Worm (Caenorhabditis elegans) whole organism, L2 larva: Measurements from ENCODE around the gene srx-41.

Source experiments
- C34F6.9 ChIP-seq: fragments of 150-350 bp; optimal IDR thresholded peaks from 2 replicates; lab custom pipeline; 2014; ENCODE audit warnings: missing biosample characterization, missing genetic modification characterization
- F13H6.1 ChIP-seq: sonication (generic microtip); optimal IDR thresholded peaks from 2 replicates; lab custom pipeline; 2016; ENCODE audit warnings: missing genetic modification characterization, missing compliant biosample characterization
- Y55F3AM.14 ChIP-seq: fragments of 200-800 bp; sonication (Bioruptor generic); optimal IDR thresholded peaks from 2 replicates; lab custom pipeline; 2018; ENCODE audit warnings: mild to moderate bottlenecking, missing genetic modification characterization, missing compliant biosample characterization
- ZK546.5 ChIP-seq: sonication (generic microtip); optimal IDR thresholded peaks from 2 replicates; lab custom pipeline; 2017; ENCODE audit warnings: missing biosample characterization, missing genetic modification characterization
- alr-1 ChIP-seq: fragments of 150-350 bp; optimal IDR thresholded peaks from 2 replicates; lab custom pipeline; 2014; ENCODE audit warnings: missing biosample characterization, missing genetic modification characterization
- aly-2 ChIP-seq: fragments of 150-350 bp; optimal IDR thresholded peaks from 2 replicates; lab custom pipeline; 2014; ENCODE audit warnings: missing biosample characterization, missing genetic modification characterization
- ama-1 ChIP-seq: fragments of 150-350 bp; optimal IDR thresholded peaks from 2 replicates; lab custom pipeline; 2018; ENCODE audit warnings: inconsistent platforms
- blmp-1 ChIP-seq: sonication (generic microtip); optimal IDR thresholded peaks from 2 replicates; lab custom pipeline; 2017; ENCODE audit warnings: missing genetic modification characterization, mild to moderate bottlenecking, missing compliant biosample characterization, antibody characterized with exemption, moderate library complexity; ENCODE audit not compliant: insufficient read depth
- ceh-16 ChIP-seq: fragments of 150-350 bp; optimal IDR thresholded peaks from 2 replicates; lab custom pipeline; 2014; ENCODE audit warnings: missing biosample characterization, missing genetic modification characterization
- ceh-82 ChIP-seq: fragments of 150-350 bp; optimal IDR thresholded peaks from 2 replicates; lab custom pipeline; 2014; ENCODE audit warnings: missing biosample characterization, missing genetic modification characterization
- crh-2 ChIP-seq: sonication (generic microtip); optimal IDR thresholded peaks from 2 replicates; lab custom pipeline; 2017; ENCODE audit warnings: missing biosample characterization, missing genetic modification characterization
- dmd-4 ChIP-seq: sonication (generic microtip); optimal IDR thresholded peaks from 2 replicates; lab custom pipeline; 2017; ENCODE audit warnings: missing biosample characterization, missing genetic modification characterization
- elt-1 ChIP-seq: fragments of 150-350 bp; optimal IDR thresholded peaks from 2 replicates; lab custom pipeline; 2014; ENCODE audit warnings: missing biosample characterization, missing genetic modification characterization
- elt-3 ChIP-seq: sonication (generic microtip); optimal IDR thresholded peaks from 2 replicates; lab custom pipeline; 2017; ENCODE audit warnings: missing biosample characterization, missing genetic modification characterization
- fos-1 ChIP-seq: fragments of 150-350 bp; optimal IDR thresholded peaks from 2 replicates; lab custom pipeline; 2014; ENCODE audit warnings: missing biosample characterization, missing genetic modification characterization
- gmeb-1 ChIP-seq: fragments of 150-350 bp; optimal IDR thresholded peaks from 2 replicates; lab custom pipeline; 2014; ENCODE audit warnings: missing biosample characterization, missing genetic modification characterization
- lin-13 ChIP-seq: fragments of 150-350 bp; optimal IDR thresholded peaks from 2 replicates; lab custom pipeline; 2014; ENCODE audit warnings: missing biosample characterization, missing genetic modification reagents, missing genetic modification characterization
- lin-39 ChIP-seq: fragments of 150-350 bp; optimal IDR thresholded peaks from 2 replicates; lab custom pipeline; 2014; ENCODE audit warnings: missing biosample characterization, missing genetic modification reagents, missing genetic modification characterization
- lsy-2 ChIP-seq, 2 experiments: fragments of 150-350 bp in 1 of 2; sonication (generic microtip) in 1 of 2; optimal IDR thresholded peaks; 2 replicates each; lab custom pipeline; 2014 to 2017; ENCODE audit warnings: missing biosample characterization in 2 of 2, missing genetic modification characterization in 2 of 2
- mab-5 ChIP-seq: fragments of 150-350 bp; optimal IDR thresholded peaks from 2 replicates; lab custom pipeline; 2014; ENCODE audit warnings: missing biosample characterization, missing genetic modification characterization
- mdl-1 ChIP-seq, 2 experiments: fragments of 150-350 bp in 1 of 2; sonication (generic microtip) in 1 of 2; optimal IDR thresholded peaks; 2 replicates each; lab custom pipeline; 2017; ENCODE audit warnings: missing biosample characterization in 2 of 2, missing genetic modification characterization in 2 of 2
- nhr-10 ChIP-seq: sonication (generic microtip); optimal IDR thresholded peaks from 2 replicates; lab custom pipeline; 2017; ENCODE audit warnings: missing biosample characterization, missing genetic modification characterization
- nhr-11 ChIP-seq: fragments of 150-350 bp; optimal IDR thresholded peaks from 2 replicates; lab custom pipeline; 2014; ENCODE audit warnings: missing biosample characterization, missing genetic modification characterization
- nhr-12 ChIP-seq: fragments of 150-350 bp; optimal IDR thresholded peaks from 2 replicates; lab custom pipeline; 2014; ENCODE audit warnings: missing biosample characterization, missing genetic modification characterization
- nhr-129 ChIP-seq: fragments of 150-350 bp; optimal IDR thresholded peaks from 2 replicates; lab custom pipeline; 2014; ENCODE audit warnings: missing biosample characterization, missing genetic modification characterization
- nhr-237 ChIP-seq: fragments of 150-350 bp; optimal IDR thresholded peaks from 2 replicates; lab custom pipeline; 2014; ENCODE audit warnings: missing biosample characterization, missing genetic modification characterization
- nhr-25 ChIP-seq: fragments of 150-350 bp; sonication (generic microtip); optimal IDR thresholded peaks from 3 replicates; lab custom pipeline; 2014; ENCODE audit warnings: missing biosample characterization, missing genetic modification characterization
- nhr-77 ChIP-seq: fragments of 150-350 bp; optimal IDR thresholded peaks from 2 replicates; lab custom pipeline; 2014; ENCODE audit warnings: missing biosample characterization, missing genetic modification characterization
- peb-1 ChIP-seq: fragments of 150-350 bp; optimal IDR thresholded peaks from 2 replicates; lab custom pipeline; 2014; ENCODE audit warnings: missing biosample characterization, missing genetic modification characterization
- skn-1 ChIP-seq: sonication (generic microtip); optimal IDR thresholded peaks from 2 replicates; lab custom pipeline; 2017; ENCODE audit warnings: missing biosample characterization, missing genetic modification characterization
- sma-9 ChIP-seq, 2 experiments: fragments of 150-350 bp in 1 of 2; sonication (generic microtip) in 1 of 2; optimal IDR thresholded peaks; 2 replicates each; lab custom pipeline; 2014 to 2016; ENCODE audit warnings: missing genetic modification characterization in 2 of 2, mild to moderate bottlenecking in 1 of 2, missing biosample characterization in 1 of 2, missing compliant biosample characterization in 1 of 2, missing genetic modification reagents in 1 of 2, moderate library complexity in 1 of 2
- unc-39 ChIP-seq: fragments of 150-350 bp; optimal IDR thresholded peaks from 2 replicates; lab custom pipeline; 2014; ENCODE audit warnings: missing biosample characterization, missing genetic modification characterization
- unc-55 ChIP-seq: fragments of 150-350 bp; sonication (generic microtip); optimal IDR thresholded peaks from 3 replicates; lab custom pipeline; 2014; ENCODE audit warnings: missing biosample characterization, missing genetic modification reagents, missing genetic modification characterization
- unc-62 ChIP-seq: fragments of 150-350 bp; optimal IDR thresholded peaks from 2 replicates; lab custom pipeline; 2014; ENCODE audit warnings: missing biosample characterization, missing genetic modification reagents, missing genetic modification characterization
- zag-1 ChIP-seq: fragments of 150-350 bp; optimal IDR thresholded peaks from 2 replicates; lab custom pipeline; 2014; ENCODE audit warnings: missing biosample characterization, missing genetic modification characterization
- ztf-11 ChIP-seq: sonication (generic microtip); optimal IDR thresholded peaks from 2 replicates; lab custom pipeline; 2017; ENCODE audit warnings: missing biosample characterization, missing genetic modification characterization

The srx-41 gene

ce11 chrV:3637086-3637485, at the start of gene srx-41:
Gene srx-41, minus strand, starts transcription at chrV:3637186.
- TF ChIP-seq nhr-129 (tag; lab: Kevin White, UChicago), result no peak
- no peak for TF ChIP-seq nhr-25 (tag; lab: Kevin White, UChicago)
- TF ChIP-seq lin-39 (tag; lab: Kevin White, UChicago), result no peak
- no peak for TF ChIP-seq dmd-4 (tag; lab: Kevin White, UChicago)
- TF ChIP-seq crh-2 (tag; lab: Kevin White, UChicago), result no peak
- no peak for TF ChIP-seq elt-1 (tag; lab: Kevin White, UChicago)
- TF ChIP-seq ceh-82, result no peak
- TF ChIP-seq Y55F3AM.14 (GFP tag; lab: Kevin White, UChicago), result no peak
- TF ChIP-seq ceh-16 (tag; lab: Kevin White, UChicago), result no peak
- TF ChIP-seq unc-39 (tag; lab: Kevin White, UChicago), result no peak
- TF ChIP-seq skn-1, result no peak
- TF ChIP-seq, all 48 proteins: peak for 0

DNA sequence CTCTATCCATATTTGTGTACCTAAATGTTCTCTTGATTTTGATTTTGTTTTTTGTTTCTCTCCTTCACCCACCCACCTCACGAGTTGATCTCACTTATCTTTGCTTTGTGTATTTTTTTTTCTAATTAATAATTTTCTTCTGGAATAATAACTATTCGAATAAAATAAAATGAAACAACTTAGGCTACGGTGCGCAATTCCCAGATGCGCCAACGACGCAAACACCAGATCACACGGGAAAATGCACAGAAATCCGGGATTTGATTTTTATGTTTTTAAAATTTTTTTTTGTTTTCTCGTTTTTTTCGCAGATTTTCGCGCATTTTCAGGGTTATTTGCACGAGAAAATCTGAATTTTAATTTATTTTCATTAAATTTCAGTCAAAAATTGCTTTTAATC, 49.3 kb upstream of the srx-41 start:
- TF ChIP-seq lin-13 (no peak), unc-62 (GFP tag; lab: Kevin White, UChicago) (no peak), fos-1 (no peak), nhr-237 (tag; lab: Kevin White, UChicago) (no peak), alr-1 (tag; lab: Kevin White, UChicago) (no peak), crh-2 (tag; lab: Kevin White, UChicago) (no peak), nhr-10 (tag; lab: Kevin White, UChicago) (no peak), ZK546.5 (no peak), peb-1 (no peak)

- TF ChIP-seq zag-1, result no peak
- TF ChIP-seq sma-9 (GFP tag; optimal IDR thresholded peaks at IDR 0.05; lab: Kevin White, UChicago), result peak; percentile 62
- TF ChIP-seq sma-9 (tag; optimal IDR thresholded peaks at IDR 0.05; lab: Kevin White, UChicago), result no peak
- TF ChIP-seq ztf-11 (tag; lab: Kevin White, UChicago), result no peak
- no peak for TF ChIP-seq blmp-1 (tag; lab: Kevin White, UChicago)
- no peak for TF ChIP-seq lin-39 (tag; lab: Kevin White, UChicago)
- no peak for TF ChIP-seq Y55F3AM.14 (GFP tag; lab: Kevin White, UChicago)
- TF ChIP-seq crh-2 (tag; lab: Kevin White, UChicago), result no peak
- no peak for TF ChIP-seq aly-2 (tag; lab: Kevin White, UChicago)
- peak; percentile 9 for TF ChIP-seq mab-5 (tag; lab: Kevin White, UChicago)
- TF ChIP-seq nhr-12 (tag; lab: Kevin White, UChicago), result no peak
- no peak for TF ChIP-seq mdl-1 (tag; optimal IDR thresholded peaks at IDR 0.05; lab: Kevin White, UChicago)
- TF ChIP-seq elt-1 (tag; lab: Kevin White, UChicago), result no peak
- peak in 1 of 2 experiments; percentile 29 for TF ChIP-seq lsy-2 (tag; optimal IDR thresholded peaks at IDR 0.05; lab: Kevin White, UChicago)
- TF ChIP-seq elt-3, result no peak
- no peak for TF ChIP-seq dmd-4 (tag; lab: Kevin White, UChicago)
- no peak for TF ChIP-seq lin-13
- no peak for TF ChIP-seq skn-1
- TF ChIP-seq F13H6.1 (tag; lab: Kevin White, UChicago), result peak; percentile 69
- TF ChIP-seq unc-39 (tag; lab: Kevin White, UChicago), result no peak
- TF ChIP-seq unc-55, result no peak
- TF ChIP-seq, all 48 proteins: peak for 4
These were observed 48.8 kb upstream of the srx-41 start, which contains the start of gene W08A12.2 for ce11 chrV:3685790-3686208. Gene W08A12.2, minus strand, starts transcription at chrV:3685892.

DNA sequence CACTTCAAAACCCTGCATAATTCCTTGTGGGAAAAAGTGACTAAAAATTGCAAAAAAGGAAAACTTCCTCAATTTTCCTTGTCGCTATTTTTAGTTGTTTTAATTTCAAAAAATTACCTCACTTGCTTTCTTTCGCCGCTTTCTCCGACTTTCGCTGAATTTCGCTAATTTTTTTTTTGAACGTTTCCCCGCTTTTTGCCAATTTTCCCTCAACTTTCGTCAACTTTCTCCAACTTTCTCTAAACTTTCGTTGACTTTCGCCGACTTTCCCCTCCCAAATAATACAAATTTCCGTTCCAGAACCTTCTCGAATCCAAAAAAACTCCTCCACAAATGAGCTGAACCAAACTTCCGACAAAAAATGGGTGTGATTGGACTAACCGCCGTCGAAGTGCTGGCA, 45.6 kb upstream of the srx-41 start, which contains the start of gene W08A12.3:
TSS of gene W08A12.3 (plus strand) at position 301 of the 400 bp plus-strand sequence.
- TF ChIP-seq nhr-11 (tag; lab: Kevin White, UChicago) (no peak), F13H6.1 (tag; lab: Kevin White, UChicago) (no peak), lin-13 (no peak), lin-39 (tag; lab: Kevin White, UChicago) (no peak), ama-1 (lab: Kevin White, UChicago) (no peak), peb-1 (no peak), C34F6.9 (tag; lab: Kevin White, UChicago) (no peak), nhr-77 (no peak), dmd-4 (tag; lab: Kevin White, UChicago) (no peak), nhr-12 (tag; lab: Kevin White, UChicago) (no peak), gmeb-1 (tag; lab: Kevin White, UChicago) (no peak), elt-3 (no peak)
- TF ChIP-seq, all 48 proteins: peak for 0
